Fruit fly (Drosophila melanogaster): ENCODE data around the gene CG17746.

The CG17746 gene

DNA sequence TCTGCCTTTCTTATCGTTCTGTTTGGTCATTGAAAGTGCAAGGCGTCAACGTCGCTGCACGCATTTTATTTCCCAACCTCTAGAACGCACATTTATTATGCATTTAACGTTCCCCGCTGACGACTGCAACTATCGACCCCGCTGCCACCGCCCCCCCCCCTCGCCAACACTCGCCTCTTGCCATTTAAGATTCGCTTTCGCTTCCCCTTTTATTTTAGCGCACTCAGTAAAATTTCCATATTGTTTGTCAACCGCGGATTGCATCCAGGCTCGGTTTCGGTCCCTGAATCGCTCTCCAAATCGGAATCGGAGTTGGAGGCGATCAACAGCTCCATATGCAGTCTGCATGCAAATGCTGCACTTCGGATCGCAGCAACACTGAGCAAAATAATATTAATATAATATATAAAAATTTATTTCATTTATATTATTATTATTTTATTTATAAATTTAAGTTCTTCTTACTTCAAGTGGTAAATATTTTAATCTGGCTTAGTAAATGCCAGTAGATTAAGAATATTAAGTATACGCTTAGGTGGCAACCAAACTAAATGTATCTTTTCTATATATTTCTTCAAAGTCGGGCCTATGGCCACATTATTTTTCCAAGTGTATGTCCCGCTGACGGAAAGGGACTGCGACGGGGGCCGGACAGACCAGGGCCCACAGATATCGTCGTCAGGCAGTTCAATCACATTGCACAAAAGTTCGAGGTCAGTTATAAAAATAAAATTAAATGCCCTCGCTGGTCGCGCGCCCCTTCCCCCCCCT lies 1.4 kb upstream of the CG17746 start (continued):
- no peak for TF ChIP-seq Ets97D (GFP tag; optimal IDR thresholded peaks at IDR 0.05)
- no peak for TF ChIP-seq CG42726 (GFP tag; IDR thresholded peaks at IDR 0.05; ENCODE audit: partially characterized antibody)
- TF ChIP-seq Hr78 (GFP tag; optimal IDR thresholded peaks at IDR 0.05): peak in 1 of 2 experiments; percentile 38
- no peak for TF ChIP-seq Gsc (GFP tag; IDR thresholded peaks at IDR 0.05)
- no peak for TF ChIP-seq Fer1 (GFP tag; optimal IDR thresholded peaks at IDR 0.05)
- TF ChIP-seq slp2 (GFP tag; optimal IDR thresholded peaks at IDR 0.05): no peak
- TF ChIP-seq Hr51 (GFP tag; optimal IDR thresholded peaks at IDR 0.05): peak in 1 of 2 experiments; percentile 65
- no peak for TF ChIP-seq E2f2 (GFP tag; IDR thresholded peaks at IDR 0.05)
- no peak for TF ChIP-seq CG4282 (GFP tag; optimal IDR thresholded peaks at IDR 0.05)
- TF ChIP-seq stc (GFP tag; IDR thresholded peaks at IDR 0.05): no peak
- 0 out of 3 replicates have a peak, but pooled peaks have one; percentile 25 for TF ChIP-seq dysf (GFP tag; IDR thresholded peaks at IDR 0.05)
- peak; percentile 25 for TF ChIP-seq CG8924 (tag; optimal IDR thresholded peaks at IDR 0.05)
- TF ChIP-seq amos (GFP tag; IDR thresholded peaks at IDR 0.05; ENCODE audit: partially characterized antibody): no peak
- TF ChIP-seq kni (GFP tag; optimal IDR thresholded peaks at IDR 0.05): no peak
- TF ChIP-seq PHDP (tag; optimal IDR thresholded peaks at IDR 0.05): peak; percentile 27
- TF ChIP-seq bigmax (GFP tag; optimal IDR thresholded peaks at IDR 0.05): no peak
- TF ChIP-seq Camta (GFP tag; optimal IDR thresholded peaks at IDR 0.05): no peak
- no peak for TF ChIP-seq Stat92E (GFP tag; optimal IDR thresholded peaks at IDR 0.05)
- TF ChIP-seq nom (GFP tag; optimal IDR thresholded peaks at IDR 0.05): peak; percentile 99
- TF ChIP-seq ash1 (GFP tag; optimal IDR thresholded peaks at IDR 0.05): no peak
- TF ChIP-seq Trl (optimal IDR thresholded peaks at IDR 0.05): no peak
- no peak for TF ChIP-seq Trl (GFP tag; optimal IDR thresholded peaks at IDR 0.05)
- TF ChIP-seq ewg (GFP tag; optimal IDR thresholded peaks at IDR 0.05): no peak
- peak; percentile 17 for TF ChIP-seq trem (tag; optimal IDR thresholded peaks at IDR 0.05)
- TF ChIP-seq Adf1 (GFP tag; IDR thresholded peaks at IDR 0.05): no peak
- TF ChIP-seq corto (GFP tag; optimal IDR thresholded peaks at IDR 0.05): peak; percentile 90
- TF ChIP-seq salm (tag; optimal IDR thresholded peaks at IDR 0.05): no peak
- no peak for TF ChIP-seq pfk (GFP tag; optimal IDR thresholded peaks at IDR 0.05)
- TF ChIP-seq sisA (GFP tag; IDR thresholded peaks at IDR 0.05): no peak
- TF ChIP-seq fd3F (GFP tag; optimal IDR thresholded peaks at IDR 0.05): no peak
- no peak for TF ChIP-seq cato (GFP tag; optimal IDR thresholded peaks at IDR 0.05; ENCODE audit: borderline replicate concordance)
- peak; percentile 25 for TF ChIP-seq Hr3 (GFP tag; optimal IDR thresholded peaks at IDR 0.05)
- no peak for TF ChIP-seq CG3281 (GFP tag; optimal IDR thresholded peaks at IDR 0.05)
- TF ChIP-seq CG2202 (tag; optimal IDR thresholded peaks at IDR 0.05): no peak
- peak; percentile 42 for TF ChIP-seq grau (tag; optimal IDR thresholded peaks at IDR 0.05)
- TF ChIP-seq CG9437 (GFP tag; optimal IDR thresholded peaks at IDR 0.05): no peak
- no peak for TF ChIP-seq oc (tag; optimal IDR thresholded peaks at IDR 0.05)
- TF ChIP-seq Lim3 (GFP tag; IDR thresholded peaks at IDR 0.05): no peak
- no peak for TF ChIP-seq gsb (GFP tag; IDR thresholded peaks at IDR 0.05)
- peak; percentile 5 for TF ChIP-seq CG10267 (tag; optimal IDR thresholded peaks at IDR 0.05)
- no peak for TF ChIP-seq CG11093 (GFP tag; IDR thresholded peaks at IDR 0.05)
- TF ChIP-seq unpg (GFP tag; optimal IDR thresholded peaks at IDR 0.05): peak; percentile 18
- no peak for TF ChIP-seq Hsf (GFP tag; optimal IDR thresholded peaks at IDR 0.05)
- TF ChIP-seq Chrac-16 (GFP tag; optimal IDR thresholded peaks at IDR 0.05): no peak
- TF ChIP-seq CG34376 (GFP tag; optimal IDR thresholded peaks at IDR 0.05): no peak
- TF ChIP-seq CG17612 (GFP tag; IDR thresholded peaks at IDR 0.05): no peak
- TF ChIP-seq CG8359 (GFP tag; optimal IDR thresholded peaks at IDR 0.05; ENCODE audit: borderline replicate concordance): no peak
- no peak for TF ChIP-seq CG30403 (GFP tag; optimal IDR thresholded peaks at IDR 0.05)
- TF ChIP-seq Poxn (GFP tag; IDR thresholded peaks at IDR 0.05): no peak

Data from whole organism, embryonic.